Worm (Caenorhabditis elegans) whole organism, L2 larva: ENCODE measurements around the gene srg-7.

Experiments used
- C34F6.9 ChIP-seq: fragments of 150-350 bp; optimal IDR thresholded peaks from 2 replicates; lab custom pipeline; 2014; ENCODE audit warnings: missing biosample characterization, missing genetic modification characterization
- F13H6.1 ChIP-seq: sonication (generic microtip); optimal IDR thresholded peaks from 2 replicates; lab custom pipeline; 2016; ENCODE audit warnings: missing genetic modification characterization, missing compliant biosample characterization
- R02D3.7 ChIP-seq: fragments of 150-350 bp; optimal IDR thresholded peaks from 2 replicates; lab custom pipeline; 2014; ENCODE audit warnings: missing biosample characterization, missing genetic modification characterization
- Y55F3AM.14 ChIP-seq: fragments of 200-800 bp; sonication (Bioruptor generic); optimal IDR thresholded peaks from 2 replicates; lab custom pipeline; 2018; ENCODE audit warnings: mild to moderate bottlenecking, missing genetic modification characterization, missing compliant biosample characterization
- ZK546.5 ChIP-seq: sonication (generic microtip); optimal IDR thresholded peaks from 2 replicates; lab custom pipeline; 2017; ENCODE audit warnings: missing biosample characterization, missing genetic modification characterization
- aly-2 ChIP-seq: fragments of 150-350 bp; optimal IDR thresholded peaks from 2 replicates; lab custom pipeline; 2014; ENCODE audit warnings: missing biosample characterization, missing genetic modification characterization
- ama-1 ChIP-seq: fragments of 150-350 bp; optimal IDR thresholded peaks from 2 replicates; lab custom pipeline; 2018; ENCODE audit warnings: inconsistent platforms
- blmp-1 ChIP-seq: sonication (generic microtip); optimal IDR thresholded peaks from 2 replicates; lab custom pipeline; 2017; ENCODE audit warnings: missing genetic modification characterization, mild to moderate bottlenecking, missing compliant biosample characterization, antibody characterized with exemption, moderate library complexity; ENCODE audit not compliant: insufficient read depth
- ceh-16 ChIP-seq: fragments of 150-350 bp; optimal IDR thresholded peaks from 2 replicates; lab custom pipeline; 2014; ENCODE audit warnings: missing biosample characterization, missing genetic modification characterization
- ceh-82 ChIP-seq: fragments of 150-350 bp; optimal IDR thresholded peaks from 2 replicates; lab custom pipeline; 2014; ENCODE audit warnings: missing biosample characterization, missing genetic modification characterization
- crh-2 ChIP-seq: sonication (generic microtip); optimal IDR thresholded peaks from 2 replicates; lab custom pipeline; 2017; ENCODE audit warnings: missing biosample characterization, missing genetic modification characterization
- dmd-4 ChIP-seq: sonication (generic microtip); optimal IDR thresholded peaks from 2 replicates; lab custom pipeline; 2017; ENCODE audit warnings: missing biosample characterization, missing genetic modification characterization
- egl-27 ChIP-seq: sonication (generic microtip); optimal IDR thresholded peaks from 3 replicates; lab custom pipeline; 2017; ENCODE audit warnings: missing biosample characterization, missing genetic modification reagents, missing genetic modification characterization
- elt-1 ChIP-seq: fragments of 150-350 bp; optimal IDR thresholded peaks from 2 replicates; lab custom pipeline; 2014; ENCODE audit warnings: missing biosample characterization, missing genetic modification characterization
- fos-1 ChIP-seq: fragments of 150-350 bp; optimal IDR thresholded peaks from 2 replicates; lab custom pipeline; 2014; ENCODE audit warnings: missing biosample characterization, missing genetic modification characterization
- gmeb-1 ChIP-seq: fragments of 150-350 bp; optimal IDR thresholded peaks from 2 replicates; lab custom pipeline; 2014; ENCODE audit warnings: missing biosample characterization, missing genetic modification characterization
- lin-11 ChIP-seq: fragments of 150-350 bp; sonication (generic microtip); optimal IDR thresholded peaks from 2 replicates; lab custom pipeline; 2014; ENCODE audit warnings: missing biosample characterization, missing genetic modification characterization, inconsistent platforms, mixed read lengths
- lin-13 ChIP-seq: fragments of 150-350 bp; optimal IDR thresholded peaks from 2 replicates; lab custom pipeline; 2014; ENCODE audit warnings: missing biosample characterization, missing genetic modification reagents, missing genetic modification characterization
- lin-39 ChIP-seq: fragments of 150-350 bp; optimal IDR thresholded peaks from 2 replicates; lab custom pipeline; 2014; ENCODE audit warnings: missing biosample characterization, missing genetic modification reagents, missing genetic modification characterization
- lsy-2 ChIP-seq, 2 experiments: fragments of 150-350 bp in 1 of 2; sonication (generic microtip) in 1 of 2; optimal IDR thresholded peaks; 2 replicates each; lab custom pipeline; 2014 to 2017; ENCODE audit warnings: missing biosample characterization in 2 of 2, missing genetic modification characterization in 2 of 2
- mab-5 ChIP-seq: fragments of 150-350 bp; optimal IDR thresholded peaks from 2 replicates; lab custom pipeline; 2014; ENCODE audit warnings: missing biosample characterization, missing genetic modification characterization
- mbf-1 ChIP-seq: sonication (generic microtip); optimal IDR thresholded peaks from 2 replicates; lab custom pipeline; 2017; ENCODE audit warnings: missing biosample characterization, missing genetic modification characterization
- mdl-1 ChIP-seq, 2 experiments: fragments of 150-350 bp in 1 of 2; sonication (generic microtip) in 1 of 2; optimal IDR thresholded peaks; 2 replicates each; lab custom pipeline; 2017; ENCODE audit warnings: missing biosample characterization in 2 of 2, missing genetic modification characterization in 2 of 2
- nhr-10 ChIP-seq: sonication (generic microtip); optimal IDR thresholded peaks from 2 replicates; lab custom pipeline; 2017; ENCODE audit warnings: missing biosample characterization, missing genetic modification characterization
- nhr-11 ChIP-seq: fragments of 150-350 bp; optimal IDR thresholded peaks from 2 replicates; lab custom pipeline; 2014; ENCODE audit warnings: missing biosample characterization, missing genetic modification characterization
- nhr-12 ChIP-seq: fragments of 150-350 bp; optimal IDR thresholded peaks from 2 replicates; lab custom pipeline; 2014; ENCODE audit warnings: missing biosample characterization, missing genetic modification characterization
- nhr-129 ChIP-seq: fragments of 150-350 bp; optimal IDR thresholded peaks from 2 replicates; lab custom pipeline; 2014; ENCODE audit warnings: missing biosample characterization, missing genetic modification characterization
- nhr-21 ChIP-seq: fragments of 150-350 bp; optimal IDR thresholded peaks from 2 replicates; lab custom pipeline; 2014; ENCODE audit warnings: missing biosample characterization, missing genetic modification characterization
- nhr-25 ChIP-seq: fragments of 150-350 bp; sonication (generic microtip); optimal IDR thresholded peaks from 3 replicates; lab custom pipeline; 2014; ENCODE audit warnings: missing biosample characterization, missing genetic modification characterization
- nhr-6 ChIP-seq: fragments of 150-350 bp; optimal IDR thresholded peaks from 2 replicates; lab custom pipeline; 2014; ENCODE audit warnings: missing biosample characterization, missing genetic modification characterization
- nhr-77 ChIP-seq: fragments of 150-350 bp; optimal IDR thresholded peaks from 2 replicates; lab custom pipeline; 2014; ENCODE audit warnings: missing biosample characterization, missing genetic modification characterization
- peb-1 ChIP-seq: fragments of 150-350 bp; optimal IDR thresholded peaks from 2 replicates; lab custom pipeline; 2014; ENCODE audit warnings: missing biosample characterization, missing genetic modification characterization
- sem-4 ChIP-seq: fragments of 150-350 bp; optimal IDR thresholded peaks from 2 replicates; lab custom pipeline; 2014; ENCODE audit warnings: missing biosample characterization, missing genetic modification reagents, missing genetic modification characterization
- sma-3 ChIP-seq: sonication (generic microtip); optimal IDR thresholded peaks from 2 replicates; lab custom pipeline; 2016; ENCODE audit warnings: missing genetic modification reagents, missing genetic modification characterization, missing compliant biosample characterization
- sma-9 ChIP-seq, 2 experiments: fragments of 150-350 bp in 1 of 2; sonication (generic microtip) in 1 of 2; optimal IDR thresholded peaks; 2 replicates each; lab custom pipeline; 2014 to 2016; ENCODE audit warnings: missing genetic modification characterization in 2 of 2, mild to moderate bottlenecking in 1 of 2, missing biosample characterization in 1 of 2, missing compliant biosample characterization in 1 of 2, missing genetic modification reagents in 1 of 2, moderate library complexity in 1 of 2
- snpc-4 ChIP-seq: fragments of 150-350 bp; optimal IDR thresholded peaks from 2 replicates; lab custom pipeline; 2014; ENCODE audit warnings: missing biosample characterization, missing genetic modification characterization
- unc-39 ChIP-seq: fragments of 150-350 bp; optimal IDR thresholded peaks from 2 replicates; lab custom pipeline; 2014; ENCODE audit warnings: missing biosample characterization, missing genetic modification characterization
- unc-55 ChIP-seq: fragments of 150-350 bp; sonication (generic microtip); optimal IDR thresholded peaks from 3 replicates; lab custom pipeline; 2014; ENCODE audit warnings: missing biosample characterization, missing genetic modification reagents, missing genetic modification characterization
- unc-62 ChIP-seq: fragments of 150-350 bp; optimal IDR thresholded peaks from 2 replicates; lab custom pipeline; 2014; ENCODE audit warnings: missing biosample characterization, missing genetic modification reagents, missing genetic modification characterization
- zag-1 ChIP-seq: fragments of 150-350 bp; optimal IDR thresholded peaks from 2 replicates; lab custom pipeline; 2014; ENCODE audit warnings: missing biosample characterization, missing genetic modification characterization
- ztf-1 ChIP-seq: fragments of 200-800 bp; sonication (Bioruptor generic); conservative IDR thresholded peaks from 2 replicates; pipeline ENCODE4 v1.3.6; 2022; ENCODE audit warnings: missing genetic modification characterization, missing compliant biosample characterization
- ztf-11 ChIP-seq: sonication (generic microtip); optimal IDR thresholded peaks from 2 replicates; lab custom pipeline; 2017; ENCODE audit warnings: missing biosample characterization, missing genetic modification characterization
- ztf-4 ChIP-seq: fragments of 150-350 bp; optimal IDR thresholded peaks from 2 replicates; lab custom pipeline; 2014; ENCODE audit warnings: missing biosample characterization, missing genetic modification characterization

Gene srg-7

DNA sequence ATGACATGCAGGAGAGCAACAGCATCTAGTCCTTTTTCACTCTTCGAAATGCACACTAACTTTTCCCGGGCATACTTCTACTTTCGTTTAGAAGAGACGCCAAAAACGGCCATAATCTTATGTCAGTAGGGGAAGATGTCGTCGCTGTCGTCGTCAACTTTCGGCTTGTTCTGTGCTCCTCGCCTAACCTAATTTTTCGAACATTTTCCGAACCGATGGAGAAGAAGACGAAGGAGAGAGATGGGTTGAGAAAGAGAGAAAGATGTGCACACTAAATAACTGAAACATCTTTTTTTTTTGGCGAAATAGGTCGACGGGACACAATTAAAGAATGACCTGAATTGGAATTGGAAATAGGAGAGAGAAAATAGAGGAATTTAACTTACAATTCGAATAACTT is 42.4 kb upstream of the srg-7 start:
- TF ChIP-seq nhr-21 (tag; lab: Kevin White, UChicago) (no peak), lin-11 (tag; lab: Kevin White, UChicago) (no peak), dmd-4 (tag; lab: Kevin White, UChicago) (no peak), C34F6.9 (peak; percentile 2)

- no peak for TF ChIP-seq nhr-25 (tag; lab: Kevin White, UChicago)
- no peak for TF ChIP-seq unc-62
- TF ChIP-seq mab-5 = no peak
- TF ChIP-seq snpc-4 (tag; lab: Kevin White, UChicago) = no peak
These were observed 41.1 kb upstream of the srg-7 start, which contains the start of gene gar-2 for ce11 chrIII:6309066-6309465. gar-2 (plus strand) TSS chrIII:6309366.

DNA sequence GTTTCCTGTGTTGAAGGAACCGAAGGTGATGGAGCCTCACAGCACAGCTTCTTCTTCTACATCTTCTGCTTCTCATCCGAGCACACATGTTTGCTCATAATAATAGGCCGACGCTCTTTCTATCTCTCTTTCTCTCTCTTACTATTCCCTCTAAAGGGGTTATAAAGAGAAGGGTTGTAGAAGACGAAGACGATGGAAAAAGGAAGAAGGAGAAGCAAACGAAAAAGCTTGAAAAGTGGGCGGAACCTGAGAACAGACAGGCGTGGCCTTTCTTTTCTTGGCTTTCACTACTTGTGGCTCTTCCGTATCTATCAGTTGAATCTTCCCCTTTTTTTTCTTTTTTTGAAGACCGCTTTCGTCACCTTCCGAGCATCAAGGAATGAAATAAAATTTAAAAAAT is 39.9 kb upstream of the srg-7 start:
- TF ChIP-seq unc-55 (GFP tag; lab: Kevin White, UChicago) (peak; percentile 33), ceh-16 (tag; lab: Kevin White, UChicago) (no peak), mbf-1 (tag; lab: Kevin White, UChicago) (no peak), nhr-129 (peak; percentile 28), lin-39 (tag; lab: Kevin White, UChicago) (no peak), unc-39 (no peak), gmeb-1 (tag; lab: Kevin White, UChicago) (no peak), C34F6.9 (peak; percentile 36), zag-1 (tag; lab: Kevin White, UChicago) (no peak), sma-9 (GFP tag; optimal IDR thresholded peaks at IDR 0.05; lab: Kevin White, UChicago) (no peak), sma-9 (tag; optimal IDR thresholded peaks at IDR 0.05; lab: Kevin White, UChicago) (no peak), fos-1 (tag; lab: Kevin White, UChicago) (no peak), nhr-25 (tag; lab: Kevin White, UChicago) (no peak), lsy-2 (tag; optimal IDR thresholded peaks at IDR 0.05; lab: Kevin White, UChicago) (peak in 1 of 2 experiments; percentile 8), F13H6.1 (tag; lab: Kevin White, UChicago) (no peak), nhr-77 (tag; lab: Kevin White, UChicago) (no peak)

- no peak for TF ChIP-seq unc-62
These were observed 35.8 kb upstream of the srg-7 start for ce11 chrIII:6303787-6304186.

DNA sequence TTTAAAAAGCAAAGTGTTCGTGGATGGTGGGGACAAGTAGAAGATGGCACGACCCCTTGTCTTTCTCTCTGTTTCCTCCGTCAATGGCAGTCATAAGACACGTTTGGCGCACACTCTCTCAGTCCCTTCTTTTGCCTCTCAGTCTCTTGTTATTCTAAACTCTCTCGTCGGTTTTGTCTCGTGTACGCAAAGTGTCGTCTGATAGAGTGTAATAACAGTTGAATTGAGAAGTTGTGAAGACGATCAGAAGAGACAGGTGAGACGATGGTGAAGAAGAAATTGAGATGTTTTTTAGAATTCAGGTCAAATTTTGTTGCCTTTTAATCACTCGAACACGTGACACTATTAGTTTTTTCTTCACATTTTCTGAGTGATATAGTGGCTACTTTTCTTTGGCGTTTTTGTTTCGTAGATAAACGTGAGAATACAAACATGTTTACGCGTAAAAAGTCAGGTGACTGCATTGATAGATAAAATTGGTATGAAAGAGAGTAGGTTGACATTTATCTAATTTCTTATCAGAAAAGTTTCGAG is 35.2 kb upstream of the srg-7 start, which contains the start of gene F47D12.9:
F47D12.9 (minus strand) TSS at position 267 of the 534 bp plus-strand sequence.
- TF ChIP-seq nhr-11 (tag; lab: Kevin White, UChicago) (no peak), ama-1 (lab: Kevin White, UChicago) (peak; percentile 56), elt-1 (tag; lab: Kevin White, UChicago) (no peak), nhr-12 (tag; lab: Kevin White, UChicago) (no peak), F13H6.1 (tag; lab: Kevin White, UChicago) (peak; percentile 68), nhr-10 (tag; lab: Kevin White, UChicago) (no peak), sma-3 (peak; percentile 89), nhr-6 (peak; percentile 69), aly-2 (tag; lab: Kevin White, UChicago) (no peak), lsy-2 (tag; optimal IDR thresholded peaks at IDR 0.05; lab: Kevin White, UChicago) (peak; percentile 56 to 85), fos-1 (tag; lab: Kevin White, UChicago) (peak; percentile 43), mbf-1 (tag; lab: Kevin White, UChicago) (no peak), nhr-21 (tag; lab: Kevin White, UChicago) (peak; percentile 85), ztf-1 (no peak), unc-62 (no peak), nhr-25 (tag; lab: Kevin White, UChicago) (peak; percentile 87), unc-39 (no peak), ceh-82 (tag; lab: Kevin White, UChicago) (no peak), lin-11 (tag; lab: Kevin White, UChicago) (no peak), lin-13 (GFP tag; lab: Kevin White, UChicago) (peak; percentile 36), ztf-4 (tag; lab: Kevin White, UChicago) (peak; percentile 49), R02D3.7 (no peak), snpc-4 (tag; lab: Kevin White, UChicago) (no peak), egl-27 (tag; lab: Kevin White, UChicago) (peak; percentile 25), ZK546.5 (tag; lab: Kevin White, UChicago) (no peak), gmeb-1 (tag; lab: Kevin White, UChicago) (peak; percentile 51), unc-55 (GFP tag; lab: Kevin White, UChicago) (peak; percentile 72), nhr-77 (tag; lab: Kevin White, UChicago) (no peak), blmp-1 (tag; lab: Kevin White, UChicago) (peak; percentile 61), sem-4 (tag; lab: Kevin White, UChicago) (peak; percentile 82), crh-2 (tag; lab: Kevin White, UChicago) (peak; percentile 86), nhr-129 (peak; percentile 93), sma-9 (GFP tag; optimal IDR thresholded peaks at IDR 0.05; lab: Kevin White, UChicago) (peak; percentile 54), sma-9 (tag; optimal IDR thresholded peaks at IDR 0.05; lab: Kevin White, UChicago) (no peak), ztf-11 (tag; lab: Kevin White, UChicago) (no peak), mdl-1 (tag; optimal IDR thresholded peaks at IDR 0.05; lab: Kevin White, UChicago) (peak; percentile 4 to 80), Y55F3AM.14 (GFP tag; lab: Kevin White, UChicago) (no peak), peb-1 (tag; lab: Kevin White, UChicago) (no peak)
